Fruit fly (Drosophila melanogaster) whole organism, adult: ENCODE results near the gene Hmx.

Experiments
- CG12768 ChIP-seq: fragments of 200-800 bp; sonication (Bioruptor generic); optimal IDR thresholded peaks from 2 replicates; lab custom pipeline; 2017; ENCODE audit warnings: missing biosample characterization, missing genetic modification characterization, mild to moderate bottlenecking, moderate library complexity, missing genetic modification reagents
- CG33017 ChIP-seq: fragments of 200-800 bp; sonication (Bioruptor generic); optimal IDR thresholded peaks from 2 replicates; lab custom pipeline; 2018; ENCODE audit warnings: missing biosample characterization, mild to moderate bottlenecking, missing genetic modification characterization, moderate library complexity
- Mnt ChIP-seq: fragments of 200-800 bp; sonication (Bioruptor generic); optimal IDR thresholded peaks from 2 replicates; lab custom pipeline; 2016; ENCODE audit warnings: missing biosample characterization, mild to moderate bottlenecking, missing genetic modification characterization
- kay ChIP-seq: fragments of 200-800 bp; sonication (Bioruptor generic); peaks from one replicate; lab custom pipeline; 2016; ENCODE audit warnings: missing biosample characterization, missing genetic modification characterization, borderline replicate concordance
- ovo ChIP-seq: fragments of 200-800 bp; sonication (Bioruptor generic); optimal IDR thresholded peaks from 2 replicates; lab custom pipeline; 2016; ENCODE audit warnings: missing biosample characterization, missing genetic modification characterization
- pad ChIP-seq: fragments of 200-800 bp; sonication (Bioruptor generic); optimal IDR thresholded peaks from 3 replicates; lab custom pipeline; 2017; ENCODE audit warnings: missing biosample characterization, missing genetic modification characterization, mild to moderate bottlenecking, moderate library complexity, missing genetic modification reagents

DNA sequence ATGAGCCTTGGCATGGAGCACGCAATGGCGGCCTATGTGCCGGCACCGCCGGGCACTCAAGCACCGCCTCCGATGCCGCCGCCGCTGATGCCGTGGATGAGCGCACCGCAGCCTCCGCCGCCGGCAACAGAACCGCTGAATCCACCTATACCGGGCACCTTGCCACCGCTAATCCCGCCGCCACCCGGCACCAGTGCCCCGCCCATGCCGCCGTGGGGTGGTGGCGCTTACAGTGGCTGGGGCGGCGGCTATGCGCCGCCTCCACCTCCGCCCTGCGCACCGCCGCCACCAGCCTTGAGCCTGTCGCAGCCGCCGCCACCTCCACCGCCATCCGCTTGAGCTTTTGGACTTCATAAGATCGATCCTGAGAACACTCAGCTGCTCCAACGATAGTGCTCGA lies 14.1 kb upstream of the Hmx start:
- TF ChIP-seq kay (no peak), ovo (no peak), CG12768 (GFP tag; lab: Kevin White, UChicago) (no peak), pad (GFP tag; lab: Kevin White, UChicago) (no peak), Mnt (GFP tag; lab: Kevin White, UChicago) (no peak), CG33017 (tag; lab: Kevin White, UChicago) (no peak)
